Worm (Caenorhabditis elegans) whole organism, L2 larva: ENCODE data around the gene srw-31.

Source experiments
- F13H6.1 ChIP-seq: sonication (generic microtip); optimal IDR thresholded peaks from 2 replicates; lab custom pipeline; 2016; ENCODE audit warnings: missing genetic modification characterization, missing compliant biosample characterization
- aly-2 ChIP-seq: fragments of 150-350 bp; optimal IDR thresholded peaks from 2 replicates; lab custom pipeline; 2014; ENCODE audit warnings: missing biosample characterization, missing genetic modification characterization
- ama-1 ChIP-seq: fragments of 150-350 bp; optimal IDR thresholded peaks from 2 replicates; lab custom pipeline; 2018; ENCODE audit warnings: inconsistent platforms
- lin-11 ChIP-seq: fragments of 150-350 bp; sonication (generic microtip); optimal IDR thresholded peaks from 2 replicates; lab custom pipeline; 2014; ENCODE audit warnings: missing biosample characterization, missing genetic modification characterization, inconsistent platforms, mixed read lengths
- lin-13 ChIP-seq: fragments of 150-350 bp; optimal IDR thresholded peaks from 2 replicates; lab custom pipeline; 2014; ENCODE audit warnings: missing biosample characterization, missing genetic modification reagents, missing genetic modification characterization
- mab-5 ChIP-seq: fragments of 150-350 bp; optimal IDR thresholded peaks from 2 replicates; lab custom pipeline; 2014; ENCODE audit warnings: missing biosample characterization, missing genetic modification characterization
- nhr-10 ChIP-seq: sonication (generic microtip); optimal IDR thresholded peaks from 2 replicates; lab custom pipeline; 2017; ENCODE audit warnings: missing biosample characterization, missing genetic modification characterization
- nhr-77 ChIP-seq: fragments of 150-350 bp; optimal IDR thresholded peaks from 2 replicates; lab custom pipeline; 2014; ENCODE audit warnings: missing biosample characterization, missing genetic modification characterization
- skn-1 ChIP-seq: sonication (generic microtip); optimal IDR thresholded peaks from 2 replicates; lab custom pipeline; 2017; ENCODE audit warnings: missing biosample characterization, missing genetic modification characterization

DNA sequence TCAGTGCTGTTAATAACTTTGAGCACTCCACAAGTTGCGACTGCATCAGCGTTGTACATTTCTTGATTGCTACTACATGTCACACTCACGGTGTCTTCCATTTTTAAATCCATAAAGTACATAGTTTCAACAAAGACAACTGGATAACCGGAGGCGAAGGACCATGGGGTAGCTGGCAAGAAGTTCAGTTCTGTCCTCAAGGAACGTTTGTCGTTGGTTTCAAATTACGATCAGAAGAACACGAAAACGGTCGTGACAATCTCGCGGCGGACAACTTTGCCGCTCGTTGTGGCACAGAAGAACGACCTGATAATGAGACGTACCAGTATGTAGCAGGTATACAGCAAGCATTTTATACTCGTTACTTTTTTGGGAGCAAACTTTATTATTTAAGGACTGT lies 26.3 kb downstream of the srw-31 start, which contains the start of gene C18D4.3:
- no peak for TF ChIP-seq nhr-77 (tag; lab: Kevin White, UChicago)
- TF ChIP-seq F13H6.1, result no peak
- no peak for TF ChIP-seq nhr-10 (tag; lab: Kevin White, UChicago)
- TF ChIP-seq skn-1 (tag; lab: Kevin White, UChicago), result no peak
- TF ChIP-seq ama-1, result no peak
- no peak for TF ChIP-seq lin-11 (tag; lab: Kevin White, UChicago)
- no peak for TF ChIP-seq mab-5
- no peak for TF ChIP-seq aly-2 (tag; lab: Kevin White, UChicago)
- no peak for TF ChIP-seq lin-13 (GFP tag; lab: Kevin White, UChicago)
